Worm (Caenorhabditis elegans) whole organism, young adult: Measurements from ENCODE around the gene snx-1.

Source experiments
- F39B2.1 ChIP-seq: fragments of 200-800 bp; sonication (Bioruptor generic); IDR thresholded peaks from 2 replicates; pipeline ENCODE4 v1.3.6; 2022; ENCODE audit warnings: missing genetic modification reagents, missing genetic modification characterization, missing compliant biosample characterization
- F49E8.2 ChIP-seq: sonication (generic microtip); optimal IDR thresholded peaks from 3 replicates; lab custom pipeline; 2017; ENCODE audit warnings: missing genetic modification characterization, mild to moderate bottlenecking, missing compliant biosample characterization, antibody characterized with exemption, moderate library complexity; ENCODE audit not compliant: insufficient read depth
- F52B5.7 ChIP-seq: sonication (generic microtip); optimal IDR thresholded peaks from 2 replicates; lab custom pipeline; 2016; ENCODE audit warnings: mild to moderate bottlenecking, missing genetic modification characterization, missing compliant biosample characterization
- Y53F4B.3 ChIP-seq: fragments of 200-800 bp; sonication (Bioruptor generic); IDR thresholded peaks from 2 replicates; pipeline ENCODE4 v1.3.6; 2022; ENCODE audit warnings: missing genetic modification reagents, missing genetic modification characterization, missing compliant biosample characterization
- ZK185.1 ChIP-seq: sonication (generic microtip); optimal IDR thresholded peaks from 2 replicates; lab custom pipeline; 2016; ENCODE audit warnings: mild to moderate bottlenecking, missing genetic modification characterization, missing compliant biosample characterization; ENCODE audit not compliant: poor library complexity, severe bottlenecking
- atf-7 ChIP-seq: sonication (generic microtip); optimal IDR thresholded peaks from 2 replicates; lab custom pipeline; 2017; ENCODE audit warnings: mild to moderate bottlenecking, missing genetic modification characterization, missing compliant biosample characterization
- athp-1 ChIP-seq: sonication (generic microtip); optimal IDR thresholded peaks from 2 replicates; lab custom pipeline; 2017; ENCODE audit warnings: mild to moderate bottlenecking, missing genetic modification characterization, missing compliant biosample characterization
- chd-7 ChIP-seq: sonication (generic microtip); optimal IDR thresholded peaks from 2 replicates; lab custom pipeline; 2016; ENCODE audit warnings: mild to moderate bottlenecking, missing genetic modification characterization, moderate library complexity, missing compliant biosample characterization
- lin-35 ChIP-seq, 3 experiments: fragments of 150-350 bp in 2 of 3; sonication (generic microtip) in 1 of 3; optimal IDR thresholded peaks; 2 replicates each; lab custom pipeline; 2014 to 2018; ENCODE audit warnings: missing biosample characterization in 3 of 3, missing genetic modification characterization in 3 of 3, missing genetic modification reagents in 3 of 3
- lir-1 ChIP-seq: fragments of 200-800 bp; sonication (Bioruptor generic); conservative IDR thresholded peaks from 2 replicates; pipeline ENCODE4 v1.3.6; 2022; ENCODE audit warnings: missing genetic modification reagents, missing genetic modification characterization, missing compliant biosample characterization
- madf-3 ChIP-seq: fragments of 200-800 bp; sonication (Bioruptor generic); IDR thresholded peaks from 2 replicates; pipeline ENCODE4 v1.3.6; 2022; ENCODE audit warnings: missing genetic modification reagents, missing genetic modification characterization, missing compliant biosample characterization
- snpc-4 ChIP-seq, 5 experiments: fragments of 150-350 bp in 1 of 5; sonication (generic microtip) in 4 of 5; optimal IDR thresholded peaks; 2 replicates each; lab custom pipeline; 2014 to 2018; ENCODE audit warnings: missing genetic modification characterization in 5 of 5, missing biosample characterization in 3 of 5, antibody characterized with exemption in 2 of 5, mild to moderate bottlenecking in 2 of 5, missing compliant biosample characterization in 2 of 5, missing genotype in 2 of 5, moderate library complexity in 2 of 5, missing genetic modification reagents in 1 of 5
- ztf-22 ChIP-seq: fragments of 200-800 bp; sonication (Bioruptor generic); optimal IDR thresholded peaks from 2 replicates; lab custom pipeline; 2018; ENCODE audit warnings: mild to moderate bottlenecking, missing genetic modification characterization, moderate library complexity, missing compliant biosample characterization
- ztf-26 ChIP-seq: sonication (generic microtip); optimal IDR thresholded peaks from 2 replicates; lab custom pipeline; 2017; ENCODE audit warnings: missing genetic modification characterization, missing compliant biosample characterization

- TF ChIP-seq atf-7 (tag; lab: Kevin White, UChicago) (no peak), F52B5.7 (tag; lab: Kevin White, UChicago) (no peak), F39B2.1 (GFP tag; lab: Robert Waterston, UW) (no peak), F49E8.2 (tag; lab: Kevin White, UChicago) (no peak), ztf-22 (no peak), ZK185.1 (tag; lab: Kevin White, UChicago) (no peak), Y53F4B.3 (no peak), madf-3 (GFP tag; lab: Robert Waterston, UW) (no peak), lin-35 (GFP tag; optimal IDR thresholded peaks at IDR 0.05; lab: Kevin White, UChicago) (no peak), ztf-26 (tag; lab: Kevin White, UChicago) (no peak), lir-1 (no peak), athp-1 (tag; lab: Kevin White, UChicago) (no peak), snpc-4 (GFP tag; optimal IDR thresholded peaks at IDR 0.05; lab: Kevin White, UChicago) (no peak), snpc-4 (tag; optimal IDR thresholded peaks at IDR 0.05; lab: Kevin White, UChicago) (no peak), chd-7 (tag; lab: Kevin White, UChicago) (no peak)
Measured at ce11 chrX:1167234-1167633, 38.4 kb downstream of the snx-1 start.
